Worm (Caenorhabditis elegans) whole organism, midembryonic: ENCODE measurements around the gene F18E3.13.

ENCODE experiments used
- T22C8.4 ChIP-seq: fragments of 200-800 bp; sonication (Bioruptor generic); IDR thresholded peaks from 2 replicates; pipeline ENCODE4 v1.3.6; 2022; ENCODE audit warnings: missing genetic modification characterization, missing compliant biosample characterization
- cog-1 ChIP-seq: sonication (generic microtip); optimal IDR thresholded peaks from 2 replicates; lab custom pipeline; 2016; ENCODE audit warnings: missing genetic modification characterization, missing compliant biosample characterization
- flt-1 ChIP-seq: fragments of 200-800 bp; sonication (Bioruptor generic); IDR thresholded peaks from 2 replicates; pipeline ENCODE4 v1.3.6; 2022; ENCODE audit warnings: missing genetic modification characterization, missing compliant biosample characterization
- klf-2 ChIP-seq: fragments of 200-800 bp; sonication (Bioruptor generic); conservative IDR thresholded peaks from 2 replicates; pipeline ENCODE4 v1.3.6; 2022; ENCODE audit warnings: missing genetic modification reagents, missing genetic modification characterization, missing compliant biosample characterization
- med-1 ChIP-seq: sonication (generic microtip); optimal IDR thresholded peaks from 2 replicates; lab custom pipeline; 2017; ENCODE audit warnings: missing genetic modification characterization, mild to moderate bottlenecking, missing compliant biosample characterization, antibody characterized with exemption, missing genetic modification reagents; ENCODE audit not compliant: insufficient read depth
- ref-1 ChIP-seq: fragments of 200-800 bp; sonication (Bioruptor generic); conservative IDR thresholded peaks from 2 replicates; pipeline ENCODE4 v1.3.6; 2022; ENCODE audit warnings: missing genetic modification reagents, missing genetic modification characterization, missing compliant biosample characterization
- tab-1 ChIP-seq: fragments of 200-800 bp; sonication (Bioruptor generic); IDR thresholded peaks from 2 replicates; pipeline ENCODE4 v1.3.6; 2022; ENCODE audit warnings: missing genetic modification characterization, missing compliant biosample characterization
- ztf-23 ChIP-seq: fragments of 200-800 bp; sonication (Bioruptor generic); IDR thresholded peaks from 2 replicates; pipeline ENCODE4 v1.3.6; 2022; ENCODE audit warnings: missing genetic modification reagents, missing genetic modification characterization, missing compliant biosample characterization
- ztf-29 ChIP-seq: fragments of 200-800 bp; sonication (Bioruptor generic); IDR thresholded peaks from 2 replicates; pipeline ENCODE4 v1.3.6; 2022; ENCODE audit warnings: missing genetic modification reagents, missing genetic modification characterization, missing compliant biosample characterization

- TF ChIP-seq klf-2 (GFP tag; lab: Robert Waterston, UW) (no peak), ztf-23 (GFP tag; lab: Robert Waterston, UW) (no peak), cog-1 (no peak), ref-1 (GFP tag; lab: Robert Waterston, UW) (no peak), flt-1 (GFP tag; lab: Robert Waterston, UW) (no peak), med-1 (GFP tag; lab: Kevin White, UChicago) (no peak), ztf-29 (GFP tag; lab: Robert Waterston, UW) (no peak), T22C8.4 (GFP tag; lab: Robert Waterston, UW) (no peak), tab-1 (GFP tag; lab: Robert Waterston, UW) (no peak)
Measured at ce11 chrV:7416569-7416968, 605 bp downstream of the F18E3.13 start.
